Worm (Caenorhabditis elegans) whole organism, late embryonic: ENCODE data around the gene F38H4.6.

ENCODE experiments used
- ama-1 ChIP-seq: fragments of 150-350 bp; optimal IDR thresholded peaks from 2 replicates; lab custom pipeline; 2014
- fkh-10 ChIP-seq: fragments of 150-350 bp; optimal IDR thresholded peaks from 2 replicates; lab custom pipeline; 2014; ENCODE audit warnings: missing biosample characterization, missing genetic modification reagents, missing genetic modification characterization
- hlh-30 ChIP-seq: sonication (generic microtip); optimal IDR thresholded peaks from 2 replicates; lab custom pipeline; 2017; ENCODE audit warnings: antibody characterized with exemption, missing genetic modification characterization, missing compliant biosample characterization; ENCODE audit not compliant: insufficient read depth
- mec-3 ChIP-seq: sonication (generic microtip); optimal IDR thresholded peaks from 2 replicates; lab custom pipeline; 2016; ENCODE audit warnings: borderline replicate concordance, missing genetic modification characterization, missing compliant biosample characterization
- nfya-1 ChIP-seq: sonication (generic microtip); optimal IDR thresholded peaks from 2 replicates; lab custom pipeline; 2017; ENCODE audit warnings: missing genetic modification characterization, mild to moderate bottlenecking, missing compliant biosample characterization, antibody characterized with exemption, moderate library complexity
- pha-4 ChIP-seq: fragments of 150-350 bp; optimal IDR thresholded peaks from 2 replicates; lab custom pipeline; 2018; ENCODE audit warnings: missing biosample characterization, missing genetic modification reagents, missing genetic modification characterization
- pqm-1 ChIP-seq: sonication (generic microtip); optimal IDR thresholded peaks from 2 replicates; lab custom pipeline; 2016; ENCODE audit warnings: missing genetic modification characterization, missing compliant biosample characterization
- sox-2 ChIP-seq: fragments of 200-800 bp; sonication (Bioruptor generic); IDR thresholded peaks from 2 replicates; pipeline ENCODE4 v1.3.6; 2022; ENCODE audit warnings: missing genetic modification reagents, missing genetic modification characterization, missing compliant biosample characterization

ce11 chrIV:11855900-11856660 lies 8.4 kb upstream of the F38H4.6 start, which contains the start of gene ech-2:
- TF ChIP-seq pqm-1 (tag; lab: Kevin White, UChicago) (no peak), hlh-30 (tag; lab: Kevin White, UChicago) (no peak), sox-2 (GFP tag; lab: Robert Waterston, UW) (no peak), fkh-10 (no peak), ama-1 (lab: Kevin White, UChicago) (no peak), mec-3 (tag; lab: Kevin White, UChicago) (no peak), nfya-1 (tag; lab: Kevin White, UChicago) (no peak), pha-4 (tag; lab: Kevin White, UChicago) (no peak)
